Fruit fly (Drosophila melanogaster): ENCODE results near the gene CG15506.

DNA sequence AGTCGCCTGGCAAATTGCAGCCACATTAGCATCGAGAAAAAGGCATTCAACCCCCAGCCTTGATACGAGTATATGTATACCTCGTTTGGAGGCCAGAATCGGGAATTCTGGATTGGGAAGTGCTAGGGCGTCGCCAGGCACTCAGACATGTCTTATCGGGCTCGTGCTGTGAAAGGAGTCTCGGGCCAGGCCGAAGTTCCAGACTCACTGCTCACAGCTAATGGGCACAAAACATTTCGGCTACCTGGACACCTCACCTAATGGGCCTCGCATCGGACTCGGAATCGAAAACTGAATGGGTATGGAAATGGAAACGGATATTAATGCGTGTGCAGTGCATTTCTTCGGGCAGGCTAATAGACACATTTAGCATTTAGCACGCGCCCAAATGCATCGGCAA lies 52.5 kb downstream of the CG15506 start:
- TF ChIP-seq CG8478 (optimal IDR thresholded peaks at IDR 0.05) (no peak), CTCF (optimal IDR thresholded peaks at IDR 0.05) (no peak)
